Worm (Caenorhabditis elegans): ENCODE measurements around the gene idhb-1.

- TF ChIP-seq pax-1 (tag; optimal IDR thresholded peaks at IDR 0.05) (no peak), elt-2 (tag; optimal IDR thresholded peaks at IDR 0.05) (no peak), pag-3 (tag; optimal IDR thresholded peaks at IDR 0.05; ENCODE audit: borderline replicate concordance) (no peak), pha-4 (tag; optimal IDR thresholded peaks at IDR 0.05) (no peak), ref-2 (tag; optimal IDR thresholded peaks at IDR 0.05) (no peak), dmd-4 (tag; optimal IDR thresholded peaks at IDR 0.05; ENCODE audit: borderline replicate concordance) (no peak), lin-11 (tag; optimal IDR thresholded peaks at IDR 0.05) (no peak), unc-42 (tag; optimal IDR thresholded peaks at IDR 0.05) (no peak), Y22D7AL.16 (tag; optimal IDR thresholded peaks at IDR 0.05) (no peak)
These were observed 9.6 kb downstream of the idhb-1 start, which contains the start of gene vha-20 for ce11 chrX:14164234-14164633.

All from whole organism, late embryonic.